Fruit fly (Drosophila melanogaster): ENCODE measurements around the gene aus.

The aus gene

DNA sequence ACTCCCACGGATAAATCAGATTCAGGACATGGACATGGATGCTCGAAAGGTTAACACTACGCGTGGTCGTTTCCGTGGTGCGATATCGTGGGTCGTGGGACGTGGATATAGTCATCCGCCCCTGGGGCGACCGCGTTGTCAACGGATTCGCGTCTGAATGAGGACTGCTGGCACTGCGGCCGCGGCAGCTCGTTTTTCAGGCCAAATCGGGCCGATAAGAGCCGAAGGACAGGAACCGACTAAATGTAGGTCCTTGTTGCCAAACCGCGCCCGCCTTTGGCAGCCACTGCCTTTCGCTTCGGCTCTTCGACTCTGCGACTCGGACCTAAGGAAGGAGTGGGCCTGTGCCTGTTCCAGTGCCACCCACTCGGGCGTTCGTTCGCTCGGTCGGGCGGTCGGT, 55.6 kb downstream of the aus start, which contains the start of gene SIFaR:
TSS of gene SIFaR (minus strand) at position 166 of the 400 bp plus-strand sequence.
- no peak for TF ChIP-seq CG10669 (GFP tag; optimal IDR thresholded peaks at IDR 0.05)
- no peak for TF ChIP-seq Hr39 (GFP tag; optimal IDR thresholded peaks at IDR 0.05)
- no peak for TF ChIP-seq CG8632 (GFP tag; optimal IDR thresholded peaks at IDR 0.05)
- no peak for TF ChIP-seq CG6276 (GFP tag; optimal IDR thresholded peaks at IDR 0.05)
- TF ChIP-seq CG6854 (GFP tag; optimal IDR thresholded peaks at IDR 0.05) = no peak

DNA sequence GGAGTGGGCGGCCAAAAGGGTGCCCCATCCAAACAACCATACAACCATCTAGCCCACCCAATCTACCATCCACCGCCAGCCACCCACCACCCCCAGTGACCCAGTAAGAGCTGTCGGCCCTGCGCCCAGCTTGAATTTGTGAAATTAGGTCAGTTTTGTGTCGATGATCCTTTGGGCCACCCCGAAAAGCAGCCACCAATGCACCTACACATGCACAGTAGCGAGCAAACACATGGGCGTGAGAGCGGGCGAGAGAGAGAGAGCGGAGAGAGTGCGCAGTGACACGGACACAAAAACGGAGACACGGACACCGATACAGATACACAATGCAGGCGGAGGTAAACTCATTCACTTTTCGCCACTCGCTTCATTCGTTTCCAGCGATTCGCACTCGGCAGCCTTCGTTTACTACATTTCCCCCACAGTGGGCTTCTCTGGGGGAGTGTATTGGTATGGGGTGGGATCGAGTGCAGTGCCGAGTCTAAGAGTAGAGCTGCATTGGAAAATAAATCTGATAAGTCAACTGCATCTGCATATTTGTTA, 60.3 kb downstream of the aus start:
- TF ChIP-seq fd85E (GFP tag; optimal IDR thresholded peaks at IDR 0.05) (no peak), Eip78C (GFP tag) (peak; percentile 26)

DNA sequence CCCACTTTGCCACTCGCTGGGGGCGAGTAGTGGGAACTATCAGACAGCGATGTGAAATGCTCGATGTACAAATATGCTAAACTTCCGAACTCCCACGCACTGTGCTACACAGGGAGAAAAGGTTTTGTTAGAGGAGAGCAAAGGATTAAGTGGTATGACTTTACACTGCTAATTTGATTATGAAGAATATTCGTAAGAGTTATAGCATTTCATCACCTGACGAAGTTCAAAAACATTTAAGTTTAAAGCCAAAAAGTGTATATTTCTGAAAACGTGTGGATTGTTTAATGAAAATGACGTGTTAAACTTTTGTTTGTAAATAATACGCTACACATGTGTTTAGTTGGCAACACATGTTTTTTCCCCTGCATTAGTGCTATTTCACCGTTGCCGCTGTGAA, 60.9 kb downstream of the aus start:
- TF ChIP-seq CG15336 (GFP tag; IDR thresholded peaks at IDR 0.05) (0 out of 2 replicates have a peak, but pooled peaks have one; percentile 30), Hr4 (GFP tag; optimal IDR thresholded peaks at IDR 0.05) (peak; percentile 14), Hr39 (GFP tag; optimal IDR thresholded peaks at IDR 0.05) (no peak), CG32006 (GFP tag; optimal IDR thresholded peaks at IDR 0.05) (peak; percentile 32), eg (GFP tag; IDR thresholded peaks at IDR 0.05) (0 out of 3 replicates have a peak, but pooled peaks have one; percentile 15)

DNA sequence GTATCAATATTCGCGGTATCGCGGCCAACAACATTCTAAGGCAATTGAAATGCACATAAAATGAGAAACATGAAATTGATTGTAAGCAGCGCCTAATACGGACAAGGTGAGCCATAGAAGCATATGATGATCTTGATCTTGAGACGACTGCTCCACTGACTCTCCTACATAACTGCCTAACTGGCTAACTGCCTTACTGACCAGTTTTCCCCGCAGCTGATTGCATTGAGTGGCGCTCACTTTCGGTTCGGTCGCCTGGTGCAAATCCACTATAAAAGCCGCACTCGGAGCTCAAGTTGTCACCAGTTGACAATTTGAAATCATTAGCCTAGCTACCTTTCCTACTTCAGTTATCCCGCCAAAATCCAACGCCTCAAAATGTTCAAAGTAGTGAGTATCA, 66.5 kb downstream of the aus start, which contains the start of gene CG17298:
TSS of gene CG17298 (plus strand) at position 301 of the 400 bp plus-strand sequence.
- TF ChIP-seq svp (GFP tag) (no peak), CG3032 (tag; optimal IDR thresholded peaks at IDR 0.05) (no peak), CG10631 (GFP tag; optimal IDR thresholded peaks at IDR 0.05) (no peak), Eip78C (GFP tag) (no peak), fd59A (GFP tag; optimal IDR thresholded peaks at IDR 0.05) (no peak), Sox15 (GFP tag; optimal IDR thresholded peaks at IDR 0.05) (no peak), CG11762 (GFP tag; optimal IDR thresholded peaks at IDR 0.05; ENCODE audit: insufficient read depth) (no peak), CG15336 (GFP tag; IDR thresholded peaks at IDR 0.05) (no peak), eg (GFP tag; IDR thresholded peaks at IDR 0.05) (no peak), CG32006 (GFP tag; optimal IDR thresholded peaks at IDR 0.05) (no peak), fd85E (GFP tag; optimal IDR thresholded peaks at IDR 0.05) (no peak), CG8319 (GFP tag; optimal IDR thresholded peaks at IDR 0.05) (no peak), achi (GFP tag; optimal IDR thresholded peaks at IDR 0.05) (no peak), lz (GFP tag; optimal IDR thresholded peaks at IDR 0.05) (no peak), CG3919 (GFP tag; optimal IDR thresholded peaks at IDR 0.05) (no peak), CG8632 (GFP tag; optimal IDR thresholded peaks at IDR 0.05) (no peak), CG31627 (GFP tag; optimal IDR thresholded peaks at IDR 0.05) (no peak), Hr38 (GFP tag; optimal IDR thresholded peaks at IDR 0.05) (no peak), CG11294 (GFP tag; IDR thresholded peaks at IDR 0.05) (no peak)

DNA sequence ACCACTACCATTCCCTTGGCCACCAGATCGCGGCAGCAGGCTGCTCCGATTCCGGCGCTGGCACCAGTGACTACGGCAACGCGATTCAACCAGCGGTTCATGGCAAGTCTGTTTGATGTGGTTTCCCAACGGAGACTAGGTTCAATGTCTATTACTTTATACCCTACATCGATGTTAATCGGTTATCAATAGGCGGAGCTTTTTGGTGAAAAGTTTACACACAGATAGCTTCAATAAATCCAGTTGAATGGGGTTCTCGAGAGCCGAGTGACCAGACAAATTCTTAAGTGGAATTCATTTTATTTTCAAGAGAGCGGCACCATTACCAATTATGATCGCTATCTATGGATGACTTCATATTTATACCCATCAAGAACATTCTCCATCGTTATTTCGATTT, 73.3 kb downstream of the aus start, which contains the start of gene CG3301:
TSS of gene CG3301 (minus strand) at position 139 of the 400 bp plus-strand sequence.
- peak; percentile 77 for TF ChIP-seq svp (GFP tag)
- TF ChIP-seq Eip93F (GFP tag; optimal IDR thresholded peaks at IDR 0.05) = no peak

DNA sequence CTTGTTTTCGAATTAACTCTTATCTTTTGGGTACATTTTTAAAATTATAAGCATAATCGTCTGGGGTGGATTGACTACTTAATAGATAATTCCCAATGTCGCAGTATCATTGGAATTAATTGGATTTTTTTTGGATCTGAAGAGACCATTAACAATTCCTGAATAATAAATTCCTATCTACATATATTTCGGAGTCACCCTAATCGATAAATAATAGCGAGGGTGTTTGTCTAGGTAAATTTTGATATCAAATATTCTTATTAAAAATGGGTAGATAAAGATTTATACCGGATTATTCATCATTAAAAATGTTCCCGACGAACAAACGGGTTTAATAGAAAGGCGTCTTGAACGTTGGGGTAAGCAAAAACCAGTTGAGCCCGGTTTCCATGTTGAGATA, 74.5 kb downstream of the aus start:
- no peak for TF ChIP-seq Ets96B (tag; optimal IDR thresholded peaks at IDR 0.05)
- TF ChIP-seq Eip78C (GFP tag) = peak; percentile 51

DNA sequence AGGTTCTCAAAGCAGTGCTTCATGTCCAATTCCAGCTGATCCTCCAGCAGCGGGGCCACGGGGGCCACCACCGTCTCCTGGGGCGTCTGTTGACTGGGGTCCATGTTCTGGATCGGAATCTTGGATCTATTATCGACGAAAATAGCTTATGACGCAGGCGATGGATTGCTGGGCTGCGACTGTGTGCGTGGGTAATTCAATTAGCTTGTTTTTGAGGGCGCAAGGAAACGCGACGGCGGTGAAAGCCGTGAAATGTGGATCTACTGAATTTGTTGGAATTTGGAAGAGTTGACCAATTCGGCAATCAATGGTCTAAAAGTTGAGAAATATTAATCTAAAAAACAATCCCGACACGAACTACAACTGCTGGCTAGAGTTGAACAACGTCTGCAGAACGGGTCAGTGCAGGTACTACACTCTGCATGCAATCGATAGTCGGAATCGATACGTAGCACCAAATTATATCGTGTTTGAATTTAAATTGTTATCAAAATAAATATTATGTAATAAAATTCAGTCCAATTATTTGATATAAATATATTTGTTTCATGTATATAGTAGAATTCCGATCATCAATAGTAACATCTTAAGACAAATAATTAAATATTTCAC, 75.9 kb downstream of the aus start, which contains the start of gene CG3308:
TSS of gene CG3308 (minus strand) at position 391 of the 612 bp plus-strand sequence.
- TF ChIP-seq Eip78C (GFP tag) (peak; percentile 82), Eip75B (GFP tag; optimal IDR thresholded peaks at IDR 0.05) (peak; percentile 29), CG11294 (GFP tag; IDR thresholded peaks at IDR 0.05) (no peak), fd59A (GFP tag; optimal IDR thresholded peaks at IDR 0.05) (no peak), CG11902 (GFP tag; optimal IDR thresholded peaks at IDR 0.05) (no peak), Sox14 (GFP tag; optimal IDR thresholded peaks at IDR 0.05) (peak; percentile 13), esn (GFP tag; optimal IDR thresholded peaks at IDR 0.05) (peak; percentile 57), achi (GFP tag; optimal IDR thresholded peaks at IDR 0.05) (peak; percentile 2), Lpt (GFP tag; optimal IDR thresholded peaks at IDR 0.05) (no peak), Gug (GFP tag; IDR thresholded peaks at IDR 0.05) (no peak), Met (GFP tag; optimal IDR thresholded peaks at IDR 0.05) (no peak), CG11762 (GFP tag; optimal IDR thresholded peaks at IDR 0.05; ENCODE audit: insufficient read depth) (no peak), lz (GFP tag; optimal IDR thresholded peaks at IDR 0.05) (peak; percentile 39), svp (GFP tag) (peak; percentile 67), ss (GFP tag; optimal IDR thresholded peaks at IDR 0.05) (peak in 1 of 2 experiments; percentile 7), fkh (GFP tag; optimal IDR thresholded peaks at IDR 0.05) (no peak), Blimp-1 (GFP tag; optimal IDR thresholded peaks at IDR 0.05) (no peak), topi (GFP tag; optimal IDR thresholded peaks at IDR 0.05) (no peak), CG31627 (GFP tag; optimal IDR thresholded peaks at IDR 0.05) (peak; percentile 35), Hr39 (GFP tag; optimal IDR thresholded peaks at IDR 0.05) (peak; percentile 16), CG6854 (GFP tag; optimal IDR thresholded peaks at IDR 0.05) (no peak)

Measured in whole organism, prepupa.